Fruit fly (Drosophila melanogaster) whole organism: ENCODE measurements around the gene bowl.
A peak's percentile ranks its signal among the peaks of the same experiment; 100 is the strongest.

Experiments used
- CG8478 ChIP-seq: fragments of >200 bp; optimal IDR thresholded peaks from 2 replicates; lab custom pipeline; 2018; ENCODE audit warnings: inconsistent platforms
- Dll ChIP-seq: fragments of >200 bp; optimal IDR thresholded peaks from 2 replicates; lab custom pipeline; 2017
- EcR ChIP-seq, 2 experiments: fragments of >200 bp; optimal IDR thresholded peaks; 2 replicates each; lab custom pipeline; 2017; ENCODE audit warnings: missing biosample characterization in 2 of 2, missing genetic modification characterization in 2 of 2, missing genetic modification reagents in 2 of 2
- pan ChIP-seq: fragments of >200 bp; optimal IDR thresholded peaks from 2 replicates; lab custom pipeline; 2017
- psq ChIP-seq: fragments of >200 bp; optimal IDR thresholded peaks from 2 replicates; lab custom pipeline; 2017
- usp ChIP-seq: fragments of >200 bp; optimal IDR thresholded peaks from 2 replicates; lab custom pipeline; 2017; ENCODE audit warnings: missing biosample characterization, missing genetic modification characterization, mixed read lengths

The bowl gene

dm6 chr2L:3771109-3772067, at the start of gene bowl:
bowl (plus strand) TSS chr2L:3771700.
- TF ChIP-seq EcR (GFP tag; optimal IDR thresholded peaks at IDR 0.05; lab: Kevin White, UChicago) = no peak
- peak; percentile 70 for TF ChIP-seq Dll (lab: Kevin White, UChicago)
- TF ChIP-seq pan (lab: Kevin White, UChicago) = no peak
- TF ChIP-seq CG8478 (lab: Kevin White, UChicago) = no peak

dm6 chr2L:3729635-3730034, 41.9 kb upstream of the bowl start:
- no peak for TF ChIP-seq EcR (GFP tag; optimal IDR thresholded peaks at IDR 0.05; lab: Kevin White, UChicago)
- no peak for TF ChIP-seq Dll (lab: Kevin White, UChicago)
- no peak for TF ChIP-seq usp (GFP tag; lab: Kevin White, UChicago)
- TF ChIP-seq CG8478 (lab: Kevin White, UChicago) = no peak
- no peak for TF ChIP-seq psq (lab: Kevin White, UChicago)
- TF ChIP-seq pan (lab: Kevin White, UChicago) = no peak

- TF ChIP-seq Dll (lab: Kevin White, UChicago) (peak; percentile 70), pan (lab: Kevin White, UChicago) (no peak), CG8478 (lab: Kevin White, UChicago) (no peak), psq (lab: Kevin White, UChicago) (no peak)
These were observed 41.1 kb upstream of the bowl start, which contains the start of gene CG10019 for dm6 chr2L:3730182-3730975. CG10019 (plus strand) TSS chr2L:3730466.

- TF ChIP-seq EcR (GFP tag; optimal IDR thresholded peaks at IDR 0.05; lab: Kevin White, UChicago) (no peak), usp (GFP tag; lab: Kevin White, UChicago) (no peak), CG8478 (lab: Kevin White, UChicago) (no peak), psq (lab: Kevin White, UChicago) (no peak), pan (lab: Kevin White, UChicago) (no peak), Dll (lab: Kevin White, UChicago) (no peak)
These were observed 40.4 kb upstream of the bowl start for dm6 chr2L:3731055-3731454.

- TF ChIP-seq CG8478 (lab: Kevin White, UChicago) = no peak
- no peak for TF ChIP-seq psq (lab: Kevin White, UChicago)
- no peak for TF ChIP-seq pan (lab: Kevin White, UChicago)
- no peak for TF ChIP-seq Dll (lab: Kevin White, UChicago)
- no peak for TF ChIP-seq EcR (GFP tag; optimal IDR thresholded peaks at IDR 0.05; lab: Kevin White, UChicago)
- TF ChIP-seq usp (GFP tag; lab: Kevin White, UChicago) = no peak
These were observed 34.4 kb upstream of the bowl start for dm6 chr2L:3737003-3737662.

- TF ChIP-seq pan (lab: Kevin White, UChicago) = no peak
- no peak for TF ChIP-seq Dll (lab: Kevin White, UChicago)
- no peak for TF ChIP-seq EcR (GFP tag; optimal IDR thresholded peaks at IDR 0.05; lab: Kevin White, UChicago)
- no peak for TF ChIP-seq CG8478 (lab: Kevin White, UChicago)
- TF ChIP-seq psq (lab: Kevin White, UChicago) = no peak
- no peak for TF ChIP-seq usp (GFP tag; lab: Kevin White, UChicago)
These were observed 33.8 kb upstream of the bowl start for dm6 chr2L:3737682-3738081.

dm6 chr2L:3740443-3740842, 31.1 kb upstream of the bowl start:
- no peak for TF ChIP-seq psq (lab: Kevin White, UChicago)
- no peak for TF ChIP-seq EcR (GFP tag; optimal IDR thresholded peaks at IDR 0.05; lab: Kevin White, UChicago)

dm6 chr2L:3748691-3749090, 22.8 kb upstream of the bowl start:
- TF ChIP-seq psq (lab: Kevin White, UChicago) = no peak
- TF ChIP-seq CG8478 (lab: Kevin White, UChicago) = no peak
- no peak for TF ChIP-seq EcR (GFP tag; optimal IDR thresholded peaks at IDR 0.05; lab: Kevin White, UChicago)
- TF ChIP-seq pan (lab: Kevin White, UChicago) = no peak
- TF ChIP-seq Dll (lab: Kevin White, UChicago) = no peak
- TF ChIP-seq usp (GFP tag; lab: Kevin White, UChicago) = no peak

dm6 chr2L:3754835-3755547, 16.5 kb upstream of the bowl start:
- TF ChIP-seq CG8478 (lab: Kevin White, UChicago) (no peak), EcR (GFP tag; optimal IDR thresholded peaks at IDR 0.05; lab: Kevin White, UChicago) (no peak), Dll (lab: Kevin White, UChicago) (no peak), usp (GFP tag; lab: Kevin White, UChicago) (no peak), pan (lab: Kevin White, UChicago) (no peak), psq (lab: Kevin White, UChicago) (no peak)

dm6 chr2L:3756831-3757351, 14.6 kb upstream of the bowl start, which contains the start of gene CG43707:
CG43707 (plus strand) TSS chr2L:3757256.
- TF ChIP-seq EcR (GFP tag; optimal IDR thresholded peaks at IDR 0.05; lab: Kevin White, UChicago) (no peak), pan (lab: Kevin White, UChicago) (no peak), psq (lab: Kevin White, UChicago) (no peak), CG8478 (lab: Kevin White, UChicago) (no peak), Dll (lab: Kevin White, UChicago) (no peak), usp (GFP tag; lab: Kevin White, UChicago) (no peak)
